Worm (Caenorhabditis elegans): Measurements from ENCODE around the gene F35H8.2.

F35H8.2 gene

DNA sequence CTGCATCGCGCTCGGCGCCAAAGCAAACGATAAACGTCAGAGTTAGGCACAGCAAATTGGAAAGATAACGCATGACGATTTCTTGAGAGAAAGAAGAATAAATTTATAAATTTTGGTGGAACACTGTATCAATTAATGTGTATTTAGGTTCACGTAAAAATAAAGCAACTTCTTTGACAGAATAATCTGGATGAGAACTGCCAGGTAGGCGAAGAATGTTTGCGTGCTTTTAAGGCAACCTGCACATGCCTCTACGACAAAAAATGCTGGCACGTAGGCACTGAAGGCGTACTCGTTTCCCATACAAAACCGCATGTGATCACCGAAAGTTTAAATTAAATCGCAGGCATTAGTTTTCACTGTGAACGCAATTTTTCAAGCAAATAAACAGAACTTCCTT is 2.1 kb upstream of the F35H8.2 start, which contains the start of gene F35H8.1:
Gene F35H8.1 (minus strand): TSS at position 101 of the 400 bp plus-strand sequence.
- TF ChIP-seq nhr-10 (tag; optimal IDR thresholded peaks at IDR 0.05) (no peak), unc-39 (tag; optimal IDR thresholded peaks at IDR 0.05) (no peak), blmp-1 (tag; optimal IDR thresholded peaks at IDR 0.05; ENCODE audit: insufficient read depth) (no peak), nhr-11 (tag; optimal IDR thresholded peaks at IDR 0.05) (no peak), ceh-16 (tag; optimal IDR thresholded peaks at IDR 0.05) (no peak), elt-3 (tag; optimal IDR thresholded peaks at IDR 0.05) (no peak)

DNA sequence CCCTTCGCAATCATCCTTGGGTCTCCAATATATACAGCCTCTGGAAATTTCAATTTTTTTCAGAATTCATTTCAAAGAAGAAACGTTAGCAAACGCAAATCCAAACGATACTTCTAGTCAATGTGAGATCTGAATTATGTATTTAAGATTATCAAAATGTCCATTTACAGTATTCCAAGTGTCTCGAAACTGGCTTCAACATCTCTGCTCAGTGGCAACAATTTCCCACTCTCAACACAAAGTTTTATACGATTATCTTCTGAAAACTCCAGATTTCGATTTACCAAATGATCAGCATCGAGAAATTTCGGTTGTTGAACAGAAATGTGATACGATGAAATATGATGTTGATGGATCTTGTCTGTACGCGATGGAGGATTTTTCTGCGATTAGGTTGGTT is 1.3 kb downstream of the F35H8.2 start:
- TF ChIP-seq nhr-129 (tag; optimal IDR thresholded peaks at IDR 0.05): no peak
- TF ChIP-seq mbf-1 (tag; optimal IDR thresholded peaks at IDR 0.05): no peak
- no peak for TF ChIP-seq nhr-10 (tag; optimal IDR thresholded peaks at IDR 0.05)
- TF ChIP-seq zag-1 (tag; optimal IDR thresholded peaks at IDR 0.05): no peak
- no peak for TF ChIP-seq ceh-82 (tag; optimal IDR thresholded peaks at IDR 0.05)
- TF ChIP-seq lin-13 (GFP tag; optimal IDR thresholded peaks at IDR 0.05): no peak

DNA sequence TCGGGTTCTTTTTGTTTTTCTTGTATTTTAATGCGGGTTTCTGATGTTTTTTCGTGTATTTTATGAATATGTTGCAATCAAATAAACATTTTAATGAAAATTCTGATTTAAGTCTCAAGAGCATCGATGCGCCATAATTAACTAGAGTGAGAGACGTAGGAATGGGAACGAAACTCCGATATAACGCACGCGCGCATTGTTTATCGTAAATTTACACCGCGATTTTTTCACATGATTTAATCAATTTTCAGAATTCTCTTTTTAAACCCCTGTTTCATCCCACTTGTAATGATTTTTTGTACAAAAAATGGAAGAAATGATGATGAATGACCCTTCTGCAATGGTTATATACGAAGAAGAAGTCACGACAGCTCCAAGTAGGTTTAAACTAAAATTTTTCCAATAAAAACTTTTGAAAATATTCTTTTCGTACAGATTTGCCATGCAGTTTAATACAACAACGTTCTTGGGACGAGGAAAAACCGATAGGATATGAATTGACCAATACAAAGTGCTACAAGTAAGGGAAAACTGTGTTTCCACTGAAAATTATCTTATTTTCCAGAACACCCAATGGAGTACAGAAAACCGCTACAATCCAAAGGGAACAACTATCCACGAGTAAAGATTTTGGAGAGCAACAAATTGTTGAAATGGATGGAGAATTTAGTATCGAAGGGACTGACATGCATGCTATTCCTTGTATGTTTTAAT is 2.3 kb downstream of the F35H8.2 start, which contains the start of gene zfp-2:
Gene zfp-2 (plus strand): TSS at position 214 of the 714 bp plus-strand sequence.
- TF ChIP-seq peb-1 (tag; optimal IDR thresholded peaks at IDR 0.05) (no peak), alr-1 (tag; optimal IDR thresholded peaks at IDR 0.05) (no peak), sma-3 (GFP tag; optimal IDR thresholded peaks at IDR 0.05) (no peak), nhr-25 (tag; optimal IDR thresholded peaks at IDR 0.05) (peak; percentile 16), ZK546.5 (tag; optimal IDR thresholded peaks at IDR 0.05) (no peak), nhr-129 (tag; optimal IDR thresholded peaks at IDR 0.05) (peak; percentile 13), mbf-1 (tag; optimal IDR thresholded peaks at IDR 0.05) (no peak), crh-2 (tag; optimal IDR thresholded peaks at IDR 0.05) (no peak), R02D3.7 (tag; optimal IDR thresholded peaks at IDR 0.05) (peak; percentile 28), C34F6.9 (tag; optimal IDR thresholded peaks at IDR 0.05) (peak; percentile 40), skn-1 (tag; optimal IDR thresholded peaks at IDR 0.05) (no peak), unc-55 (GFP tag; optimal IDR thresholded peaks at IDR 0.05) (no peak), sma-9 (GFP tag; optimal IDR thresholded peaks at IDR 0.05) (no peak), sma-9 (tag; optimal IDR thresholded peaks at IDR 0.05) (no peak)

DNA sequence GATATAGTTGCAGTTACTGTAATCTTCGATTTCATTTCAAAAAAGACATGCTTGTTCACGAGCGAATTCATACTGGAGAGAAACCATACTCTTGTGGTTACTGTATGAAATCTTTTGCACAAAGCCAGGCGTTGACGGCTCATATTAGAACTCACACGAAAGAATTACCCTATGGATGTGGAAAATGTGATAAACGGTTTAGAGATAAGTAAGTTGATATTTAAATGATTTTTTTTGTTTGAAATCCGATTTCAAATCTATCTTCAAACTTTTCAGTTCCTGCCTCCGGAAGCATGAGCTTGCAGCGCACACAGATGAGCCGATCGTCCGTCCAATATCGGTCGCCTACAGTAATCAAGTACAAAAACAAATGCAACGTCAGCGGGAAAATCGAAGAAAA is 3.6 kb downstream of the F35H8.2 start:
- no peak for TF ChIP-seq alr-1 (tag; optimal IDR thresholded peaks at IDR 0.05)
- TF ChIP-seq sma-9 (GFP tag; optimal IDR thresholded peaks at IDR 0.05): no peak
- no peak for TF ChIP-seq sma-9 (tag; optimal IDR thresholded peaks at IDR 0.05)
- TF ChIP-seq unc-39 (tag; optimal IDR thresholded peaks at IDR 0.05): no peak
- TF ChIP-seq ceh-16 (tag; optimal IDR thresholded peaks at IDR 0.05): no peak

DNA sequence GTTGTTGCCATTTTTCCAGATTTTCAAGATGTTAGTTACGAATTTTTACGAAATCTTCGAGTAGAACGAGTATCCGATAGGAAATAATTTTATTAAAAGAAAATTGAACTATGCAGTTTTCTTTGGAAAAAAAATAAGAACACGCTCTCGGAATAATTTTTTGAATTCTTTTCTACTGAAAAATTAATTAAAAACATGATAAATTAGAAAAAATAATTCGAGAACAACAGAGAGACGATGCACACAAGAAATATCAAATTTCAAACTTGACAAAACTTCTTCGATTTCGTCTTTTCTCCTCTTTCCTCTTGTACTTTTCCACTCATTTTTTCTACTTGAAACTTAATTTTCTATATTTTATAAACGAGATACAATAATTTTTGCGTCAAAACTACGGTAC is 4.6 kb downstream of the F35H8.2 start, which contains the start of gene F35H8.4:
Gene F35H8.4 (minus strand): TSS at position 101 of the 400 bp plus-strand sequence.
- TF ChIP-seq sma-3 (GFP tag; optimal IDR thresholded peaks at IDR 0.05): no peak
- no peak for TF ChIP-seq R02D3.7 (tag; optimal IDR thresholded peaks at IDR 0.05)
- TF ChIP-seq elt-1 (tag; optimal IDR thresholded peaks at IDR 0.05): no peak
- TF ChIP-seq unc-62 (GFP tag; optimal IDR thresholded peaks at IDR 0.05): no peak

DNA sequence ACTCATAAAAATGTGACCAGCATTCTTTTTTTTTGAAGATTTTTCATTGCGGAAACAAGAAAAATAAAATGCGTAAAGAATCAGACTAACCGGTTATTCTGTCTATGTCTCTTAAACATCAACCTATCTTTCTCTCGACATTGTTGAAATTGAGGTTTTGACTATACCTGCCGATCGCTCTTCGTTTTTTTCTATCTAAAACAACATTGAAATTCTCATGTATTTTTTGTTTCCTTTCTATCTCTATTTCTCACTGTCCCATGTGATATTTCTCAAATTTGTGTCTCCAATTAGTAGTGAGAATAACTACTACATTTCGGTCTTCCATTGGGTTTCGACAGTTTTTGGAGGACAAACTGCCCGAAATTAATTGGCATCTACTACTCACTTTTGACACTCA is 5.6 kb downstream of the F35H8.2 start:
- TF ChIP-seq sma-9 (GFP tag; optimal IDR thresholded peaks at IDR 0.05) (peak; percentile 43), sma-9 (tag; optimal IDR thresholded peaks at IDR 0.05) (no peak), nhr-129 (tag; optimal IDR thresholded peaks at IDR 0.05) (peak; percentile 9), ztf-1 (GFP tag; conservative IDR thresholded peaks at IDR 0.05) (no peak), nhr-6 (tag; optimal IDR thresholded peaks at IDR 0.05) (peak; percentile 44), ceh-16 (tag; optimal IDR thresholded peaks at IDR 0.05) (peak; percentile 18), blmp-1 (tag; optimal IDR thresholded peaks at IDR 0.05; ENCODE audit: insufficient read depth) (peak; percentile 55), nhr-25 (tag; optimal IDR thresholded peaks at IDR 0.05) (peak; percentile 76), nhr-237 (tag; optimal IDR thresholded peaks at IDR 0.05) (no peak)

DNA sequence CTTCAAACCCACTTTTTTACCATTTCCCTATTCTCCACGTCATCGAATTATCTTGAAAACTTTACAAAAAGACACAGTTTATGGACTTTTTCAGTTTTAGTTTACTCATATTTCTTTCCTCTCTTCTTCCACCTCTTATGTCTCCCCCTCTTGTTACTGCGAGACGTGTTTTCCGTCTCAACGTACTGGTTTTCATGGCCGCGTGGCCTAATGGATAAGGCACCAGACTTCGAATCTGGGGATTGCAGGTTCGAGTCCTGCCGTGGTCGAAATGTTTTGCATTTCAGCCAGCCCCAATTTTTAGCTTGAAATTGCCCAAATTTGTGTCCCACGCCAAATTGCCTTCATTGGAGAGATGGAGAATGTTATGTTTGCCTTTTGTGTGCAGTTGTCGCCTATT is 10.7 kb downstream of the F35H8.2 start:
- TF ChIP-seq nhr-129 (tag; optimal IDR thresholded peaks at IDR 0.05) (peak; percentile 68), nhr-25 (tag; optimal IDR thresholded peaks at IDR 0.05) (peak; percentile 58), nhr-21 (tag; optimal IDR thresholded peaks at IDR 0.05) (peak; percentile 18), zag-1 (tag; optimal IDR thresholded peaks at IDR 0.05) (peak; percentile 10), unc-39 (tag; optimal IDR thresholded peaks at IDR 0.05) (no peak), gmeb-1 (tag; optimal IDR thresholded peaks at IDR 0.05) (peak; percentile 32), sma-9 (GFP tag; optimal IDR thresholded peaks at IDR 0.05) (peak; percentile 58), sma-9 (tag; optimal IDR thresholded peaks at IDR 0.05) (no peak), skn-1 (tag; optimal IDR thresholded peaks at IDR 0.05) (no peak), egl-27 (tag; optimal IDR thresholded peaks at IDR 0.05) (peak; percentile 51), crh-2 (tag; optimal IDR thresholded peaks at IDR 0.05) (peak; percentile 40), sem-4 (tag; optimal IDR thresholded peaks at IDR 0.05) (no peak), nhr-6 (tag; optimal IDR thresholded peaks at IDR 0.05) (no peak), nhr-10 (tag; optimal IDR thresholded peaks at IDR 0.05) (no peak), nhr-23 (tag; optimal IDR thresholded peaks at IDR 0.05) (no peak), unc-55 (GFP tag; optimal IDR thresholded peaks at IDR 0.05) (peak; percentile 37), lin-11 (tag; optimal IDR thresholded peaks at IDR 0.05) (peak; percentile 25), snpc-4 (tag; optimal IDR thresholded peaks at IDR 0.05) (no peak), F13H6.1 (tag; optimal IDR thresholded peaks at IDR 0.05) (peak; percentile 22), ceh-82 (tag; optimal IDR thresholded peaks at IDR 0.05) (no peak), fos-1 (tag; optimal IDR thresholded peaks at IDR 0.05) (peak; percentile 22), lin-13 (GFP tag; optimal IDR thresholded peaks at IDR 0.05) (peak; percentile 17), C34F6.9 (tag; optimal IDR thresholded peaks at IDR 0.05) (no peak)

Measured in whole organism, L2 larva.